Worm (Caenorhabditis elegans): ENCODE measurements around the gene C05D11.5.

- TF ChIP-seq ztf-11 (tag; optimal IDR thresholded peaks at IDR 0.05) (no peak), ama-1 (optimal IDR thresholded peaks at IDR 0.05) (no peak), egl-27 (tag; optimal IDR thresholded peaks at IDR 0.05) (no peak), nhr-237 (tag; optimal IDR thresholded peaks at IDR 0.05) (no peak), ceh-82 (tag; optimal IDR thresholded peaks at IDR 0.05) (no peak), snpc-4 (tag; optimal IDR thresholded peaks at IDR 0.05) (no peak), fkh-10 (GFP tag; optimal IDR thresholded peaks at IDR 0.05) (no peak), mdl-1 (tag; optimal IDR thresholded peaks at IDR 0.05) (no peak), nhr-77 (tag; optimal IDR thresholded peaks at IDR 0.05) (no peak), lin-39 (tag; optimal IDR thresholded peaks at IDR 0.05) (no peak)
Measured at ce11 chrIII:6360825-6361224, 51.0 kb downstream of the C05D11.5 start.

All from whole organism, L3 larva.